Fruit fly (Drosophila melanogaster) whole organism, embryonic: ENCODE data around the gene CG43867.

Experiments
- ATbp ChIP-seq: fragments of 200-800 bp; sonication (Bioruptor generic); optimal IDR thresholded peaks from 2 replicates; lab custom pipeline; 2017; ENCODE audit warnings: missing biosample characterization, mild to moderate bottlenecking, missing genetic modification characterization, missing genetic modification reagents
- Ada2b ChIP-seq: fragments of 200-800 bp; sonication (Bioruptor generic); IDR thresholded peaks from 2 replicates; pipeline ENCODE4 v1.3.6; 2022; ENCODE audit warnings: missing biosample characterization, missing genetic modification characterization
- Blimp-1 ChIP-seq: fragments of 200-800 bp; sonication (Bioruptor generic); optimal IDR thresholded peaks from 3 replicates; lab custom pipeline; 2018; ENCODE audit warnings: missing biosample characterization, missing genetic modification characterization, mild to moderate bottlenecking, moderate library complexity, missing genetic modification reagents
- CG11398 ChIP-seq: fragments of 200-800 bp; sonication (Bioruptor generic); optimal IDR thresholded peaks from 2 replicates; lab custom pipeline; 2016; ENCODE audit warnings: missing biosample characterization, missing genetic modification characterization
- CG11560 ChIP-seq: fragments of 200-800 bp; sonication (Bioruptor generic); IDR thresholded peaks from 3 replicates; pipeline ENCODE4 v1.3.6; 2022; ENCODE audit warnings: missing biosample characterization, missing genetic modification characterization
- CG13424 ChIP-seq: fragments of 200-800 bp; sonication (Bioruptor generic); optimal IDR thresholded peaks from 2 replicates; lab custom pipeline; 2019; ENCODE audit warnings: missing biosample characterization, mild to moderate bottlenecking, missing genetic modification characterization, moderate library complexity
- CG15269 ChIP-seq: fragments of 200-800 bp; sonication (Bioruptor generic); optimal IDR thresholded peaks from 2 replicates; lab custom pipeline; 2018; ENCODE audit warnings: missing biosample characterization, mild to moderate bottlenecking, missing genetic modification characterization, moderate library complexity
- CG15514 ChIP-seq: fragments of 200-800 bp; sonication (Bioruptor generic); optimal IDR thresholded peaks from 3 replicates; lab custom pipeline; 2017; ENCODE audit warnings: missing biosample characterization, missing genetic modification characterization, mild to moderate bottlenecking, moderate library complexity, missing genetic modification reagents
- CG1647 ChIP-seq: fragments of 200-800 bp; sonication (Bioruptor generic); optimal IDR thresholded peaks from 3 replicates; lab custom pipeline; 2016; ENCODE audit warnings: missing biosample characterization, missing genetic modification characterization
- CG17385 ChIP-seq: fragments of 200-800 bp; sonication (Bioruptor generic); optimal IDR thresholded peaks from 3 replicates; lab custom pipeline; 2018; ENCODE audit warnings: missing biosample characterization, mild to moderate bottlenecking, missing genetic modification characterization
- CG17568 ChIP-seq: fragments of 200-800 bp; sonication (Bioruptor generic); optimal IDR thresholded peaks from 2 replicates; lab custom pipeline; 2018; ENCODE audit warnings: missing biosample characterization, mild to moderate bottlenecking, missing genetic modification characterization, moderate library complexity
- CG18599 ChIP-seq: fragments of 200-800 bp; sonication (Bioruptor generic); optimal IDR thresholded peaks from 3 replicates; lab custom pipeline; 2017; ENCODE audit warnings: missing biosample characterization, missing genetic modification characterization, mild to moderate bottlenecking, moderate library complexity, missing genetic modification reagents
- CG2116 ChIP-seq: fragments of 200-800 bp; sonication (Bioruptor generic); optimal IDR thresholded peaks from 3 replicates; lab custom pipeline; 2018; ENCODE audit warnings: missing biosample characterization, mild to moderate bottlenecking, missing genetic modification characterization
- CG2678 ChIP-seq: fragments of 200-800 bp; sonication (Bioruptor generic); optimal IDR thresholded peaks from 3 replicates; lab custom pipeline; 2019; ENCODE audit warnings: missing biosample characterization, mild to moderate bottlenecking, missing genetic modification characterization, moderate library complexity
- CG3281 ChIP-seq: fragments of 200-800 bp; sonication (Bioruptor generic); optimal IDR thresholded peaks from 3 replicates; lab custom pipeline; 2017; ENCODE audit warnings: missing biosample characterization, mild to moderate bottlenecking, missing genetic modification characterization
- CG7556 ChIP-seq: fragments of 200-800 bp; sonication (Bioruptor generic); optimal IDR thresholded peaks from 2 replicates; lab custom pipeline; 2017; ENCODE audit warnings: missing biosample characterization, mild to moderate bottlenecking, missing genetic modification characterization
- CG9215 ChIP-seq: fragments of 200-800 bp; sonication (Bioruptor generic); IDR thresholded peaks from 2 replicates; pipeline ENCODE4 v1.3.6; 2022; ENCODE audit warnings: missing biosample characterization, missing genetic modification characterization
- CG9817 ChIP-seq: fragments of 200-800 bp; sonication (Bioruptor generic); optimal IDR thresholded peaks from 2 replicates; lab custom pipeline; 2018; ENCODE audit warnings: missing biosample characterization, mild to moderate bottlenecking, missing genetic modification characterization, moderate library complexity
- Dip2 ChIP-seq: fragments of 200-800 bp; sonication (Bioruptor generic); IDR thresholded peaks from 2 replicates; pipeline ENCODE4 v1.3.6; 2022; ENCODE audit warnings: missing biosample characterization, missing genetic modification characterization
- HLH54F ChIP-seq: fragments of 200-800 bp; sonication (Bioruptor generic); optimal IDR thresholded peaks from 3 replicates; lab custom pipeline; 2016; ENCODE audit warnings: missing biosample characterization, missing genetic modification characterization
- Hr51 ChIP-seq, 2 experiments: fragments of 200-800 bp; sonication (Bioruptor generic); optimal IDR thresholded peaks; 2 replicates in 1 of 2; 3 replicates in 1 of 2; lab custom pipeline; 2016 to 2018; ENCODE audit warnings: missing biosample characterization in 2 of 2, missing genetic modification characterization in 2 of 2, mild to moderate bottlenecking in 1 of 2, moderate library complexity in 1 of 2
- Med ChIP-seq: fragments of 200-800 bp; sonication (Bioruptor generic); peaks from one replicate; lab custom pipeline; 2016; ENCODE audit warnings: missing biosample characterization, missing genetic modification characterization, mild to moderate bottlenecking, inconsistent platforms, moderate library complexity
- Tbp ChIP-seq: fragments of >200 bp; optimal IDR thresholded peaks from 2 replicates; lab custom pipeline; 2018; ENCODE audit warnings: missing biosample characterization, missing genetic modification characterization
- Xbp1 ChIP-seq: fragments of 200-800 bp; sonication (Bioruptor generic); optimal IDR thresholded peaks from 3 replicates; lab custom pipeline; 2016; ENCODE audit warnings: missing biosample characterization, mild to moderate bottlenecking, missing genetic modification characterization
- Xrp1 ChIP-seq: fragments of 200-800 bp; sonication (Bioruptor generic); IDR thresholded peaks from 2 replicates; pipeline ENCODE4 v1.3.6; 2022; ENCODE audit warnings: missing biosample characterization, missing genetic modification characterization
- bab2 ChIP-seq: fragments of 200-800 bp; sonication (Bioruptor generic); optimal IDR thresholded peaks from 2 replicates; lab custom pipeline; 2016; ENCODE audit warnings: missing biosample characterization, missing genetic modification characterization
- bsh ChIP-seq, 2 experiments: fragments of 200-800 bp; sonication (Bioruptor generic); optimal IDR thresholded peaks; 2 replicates each; lab custom pipeline; 2017 to 2018; ENCODE audit warnings: mild to moderate bottlenecking in 2 of 2, missing biosample characterization in 2 of 2, missing genetic modification characterization in 2 of 2, moderate library complexity in 1 of 2
- cg ChIP-seq: fragments of 200-800 bp; sonication (Bioruptor generic); optimal IDR thresholded peaks from 3 replicates; lab custom pipeline; 2019; ENCODE audit warnings: missing biosample characterization, mild to moderate bottlenecking, missing genetic modification characterization, moderate library complexity
- chif ChIP-seq, 2 experiments: fragments of 200-800 bp; sonication (Bioruptor generic); optimal IDR thresholded peaks; 3 replicates each; lab custom pipeline; 2016; ENCODE audit warnings: missing biosample characterization in 2 of 2, missing genetic modification characterization in 2 of 2
- chinmo ChIP-seq: fragments of 200-800 bp; sonication (Bioruptor generic); IDR thresholded peaks from 4 replicates; pipeline ENCODE4 v1.3.6; 2022; ENCODE audit warnings: missing biosample characterization, missing genetic modification characterization; ENCODE audit not compliant: partially characterized antibody
- dmrt99B ChIP-seq: fragments of 200-800 bp; sonication (Bioruptor generic); optimal IDR thresholded peaks from 2 replicates; lab custom pipeline; 2018; ENCODE audit warnings: missing biosample characterization, mild to moderate bottlenecking, missing genetic modification characterization, moderate library complexity
- dpn ChIP-seq, 2 experiments: fragments of 200-800 bp; sonication (Bioruptor generic); optimal IDR thresholded peaks; 3 replicates each; lab custom pipeline; 2016; ENCODE audit warnings: missing biosample characterization in 2 of 2, missing genetic modification characterization in 2 of 2
- dysf ChIP-seq: fragments of 200-800 bp; sonication (Bioruptor generic); IDR thresholded peaks from 3 replicates; pipeline ENCODE4 v1.3.6; 2022; ENCODE audit warnings: missing biosample characterization, missing genetic modification characterization
- fd96Cb ChIP-seq: fragments of 200-800 bp; sonication (Bioruptor generic); optimal IDR thresholded peaks from 2 replicates; lab custom pipeline; 2018; ENCODE audit warnings: missing biosample characterization, mild to moderate bottlenecking, missing genetic modification characterization, moderate library complexity
- gem ChIP-seq: fragments of 200-800 bp; sonication (Bioruptor generic); optimal IDR thresholded peaks from 2 replicates; lab custom pipeline; 2019; ENCODE audit warnings: missing biosample characterization, mild to moderate bottlenecking, missing genetic modification characterization, moderate library complexity
- grau ChIP-seq: fragments of 200-800 bp; optimal IDR thresholded peaks from 3 replicates; lab custom pipeline; 2019; ENCODE audit warnings: missing biosample characterization, mild to moderate bottlenecking, missing genetic modification characterization, moderate library complexity
- ind ChIP-seq: fragments of 200-800 bp; sonication (Bioruptor generic); optimal IDR thresholded peaks from 3 replicates; lab custom pipeline; 2016; ENCODE audit warnings: missing biosample characterization, missing genetic modification characterization
- knrl ChIP-seq: fragments of 200-800 bp; sonication (Bioruptor generic); IDR thresholded peaks from 3 replicates; pipeline ENCODE4 v1.3.6; 2022; ENCODE audit warnings: missing biosample characterization, missing genetic modification characterization; ENCODE audit not compliant: partially characterized antibody
- lab ChIP-seq: fragments of 200-800 bp; sonication (Bioruptor generic); optimal IDR thresholded peaks from 3 replicates; lab custom pipeline; 2017; ENCODE audit warnings: missing biosample characterization, missing genetic modification characterization, mild to moderate bottlenecking, moderate library complexity, missing genetic modification reagents
- prd ChIP-seq, 3 experiments: fragments of >200 bp in 2 of 3; fragments of 200-800 bp in 1 of 3; sonication (Bioruptor generic) in 1 of 3; optimal IDR thresholded peaks in 2 of 3; IDR thresholded peaks in 1 of 3; 2 replicates in 2 of 3; 3 replicates in 1 of 3; pipeline versions ENCODE4 v1.3.6 to Lab custom; 2017 to 2022; ENCODE audit warnings: missing biosample characterization in 1 of 3, missing genetic modification characterization in 1 of 3
- ro ChIP-seq: fragments of 200-800 bp; sonication (Bioruptor generic); IDR thresholded peaks from 2 replicates; pipeline ENCODE4 v1.3.6; 2022; ENCODE audit warnings: missing biosample characterization, missing genetic modification characterization
- row ChIP-seq: fragments of 200-800 bp; sonication (Bioruptor generic); IDR thresholded peaks from 3 replicates; pipeline ENCODE4 v1.3.6; 2022; ENCODE audit warnings: missing biosample characterization, missing genetic modification characterization
- sc ChIP-seq, 3 experiments: fragments of >200 bp in 2 of 3; fragments of 200-800 bp in 1 of 3; sonication (Bioruptor generic) in 1 of 3; optimal IDR thresholded peaks; 2 replicates in 2 of 3; 3 replicates in 1 of 3; lab custom pipeline; 2017; ENCODE audit warnings: mild to moderate bottlenecking in 1 of 3, missing biosample characterization in 1 of 3, missing genetic modification characterization in 1 of 3, missing genetic modification reagents in 1 of 3
- stc ChIP-seq: fragments of 200-800 bp; sonication (Bioruptor generic); IDR thresholded peaks from 2 replicates; pipeline ENCODE4 v1.3.6; 2022; ENCODE audit warnings: missing biosample characterization, missing genetic modification characterization
- tin ChIP-seq: fragments of 200-800 bp; sonication (Bioruptor generic); optimal IDR thresholded peaks from 3 replicates; lab custom pipeline; 2016; ENCODE audit warnings: missing biosample characterization, missing genetic modification characterization
- tup ChIP-seq: fragments of 200-800 bp; sonication (Bioruptor generic); optimal IDR thresholded peaks from 2 replicates; lab custom pipeline; 2016; ENCODE audit warnings: missing biosample characterization, mild to moderate bottlenecking, missing genetic modification characterization, moderate library complexity

The CG43867 gene

dm6 chrX:875432-875831 lies 52.3 kb downstream of the CG43867 start, which contains the start of gene CG11664:
Gene CG11664, plus strand, starts transcription at chrX:875732.
- TF ChIP-seq dmrt99B (tag; lab: Kevin White, UChicago) (no peak), CG9817 (no peak), sc (optimal IDR thresholded peaks at IDR 0.05; lab: Kevin White, UChicago) (no peak), sc (GFP tag; optimal IDR thresholded peaks at IDR 0.05; lab: Kevin White, UChicago) (no peak), Ada2b (GFP tag; lab: Robert Waterston, UW) (no peak), Tbp (GFP tag; lab: Kevin White, UChicago) (no peak), CG17385 (no peak), CG11398 (GFP tag; lab: Kevin White, UChicago) (no peak)

dm6 chrX:873739-874138 lies 54.0 kb downstream of the CG43867 start:
- TF ChIP-seq HLH54F (GFP tag; lab: Kevin White, UChicago) (peak; percentile 1), Blimp-1 (peak; percentile 22), CG2678 (tag; lab: Kevin White, UChicago) (peak; percentile 39), ro (no peak), bsh (GFP tag; optimal IDR thresholded peaks at IDR 0.05; lab: Kevin White, UChicago) (peak in 1 of 2 experiments; percentile 26), Xrp1 (0 out of 2 replicates have a peak, but pooled peaks have one; percentile 10), dysf (0 out of 3 replicates have a peak, but pooled peaks have one; percentile 27), CG18599 (GFP tag; lab: Kevin White, UChicago) (peak; percentile 46), tup (GFP tag; lab: Kevin White, UChicago) (no peak), CG2116 (GFP tag; lab: Kevin White, UChicago) (no peak), CG9215 (0 out of 2 replicates have a peak, but pooled peaks have one; percentile 8), tin (peak; percentile 20), row (GFP tag; lab: Robert Waterston, UW) (peak; percentile 45), Xbp1 (GFP tag; lab: Kevin White, UChicago) (peak; percentile 24), CG7556 (GFP tag; lab: Kevin White, UChicago) (peak; percentile 28), chinmo (GFP tag; lab: Robert Waterston, UW) (no peak), ATbp (GFP tag; lab: Kevin White, UChicago) (no peak), grau (tag; lab: Kevin White, UChicago) (peak; percentile 16), cg (GFP tag; lab: Kevin White, UChicago) (no peak), CG3281 (GFP tag; lab: Kevin White, UChicago) (peak; percentile 19), CG1647 (GFP tag; lab: Kevin White, UChicago) (no peak), Med (GFP tag; lab: Kevin White, UChicago) (peak; percentile 81), CG15514 (GFP tag; lab: Kevin White, UChicago) (peak; percentile 14), CG13424 (peak; percentile 23), dpn (GFP tag; optimal IDR thresholded peaks at IDR 0.05; lab: Kevin White, UChicago) (peak; percentile 3 to 19), knrl (GFP tag; lab: Robert Waterston, UW) (no peak), gem (tag; lab: Kevin White, UChicago) (peak; percentile 47), chif (GFP tag; optimal IDR thresholded peaks at IDR 0.05; lab: Kevin White, UChicago) (peak in 1 of 2 experiments; percentile 9), dmrt99B (tag; lab: Kevin White, UChicago) (peak; percentile 39), fd96Cb (peak; percentile 2), stc (no peak), CG15269 (peak; percentile 34), CG11560 (tag; lab: Robert Waterston, UW) (no peak), bab2 (GFP tag; lab: Kevin White, UChicago) (peak; percentile 11), Dip2 (no peak), prd (optimal IDR thresholded peaks at IDR 0.05; lab: Kevin White, UChicago) (no peak), prd (GFP tag; IDR thresholded peaks at IDR 0.05; lab: Robert Waterston, UW) (0 out of 3 replicates have a peak, but pooled peaks have one; percentile 34), ind (GFP tag; lab: Kevin White, UChicago) (peak; percentile 20), Hr51 (GFP tag; optimal IDR thresholded peaks at IDR 0.05; lab: Kevin White, UChicago) (peak in 1 of 2 experiments; percentile 27), lab (peak; percentile 36), CG17568 (GFP tag; lab: Kevin White, UChicago) (no peak)
